Worm (Caenorhabditis elegans): ENCODE measurements around the gene Y14H12B.2.

The Y14H12B.2 gene

ce11 chrII:3894755-3895154, 38.8 kb downstream of the Y14H12B.2 start, which contains the start of gene F53C3.7:
F53C3.7 (plus strand) TSS chrII:3895055.
- TF ChIP-seq lin-1 (GFP tag; IDR thresholded peaks at IDR 0.05) = no peak
- TF ChIP-seq ceh-28 (tag; optimal IDR thresholded peaks at IDR 0.05) = no peak
- TF ChIP-seq tra-1 (GFP tag; IDR thresholded peaks at IDR 0.05) = no peak
- TF ChIP-seq lim-7 (GFP tag; IDR thresholded peaks at IDR 0.05) = no peak
- TF ChIP-seq fos-1 (tag; optimal IDR thresholded peaks at IDR 0.05) = no peak
- no peak for TF ChIP-seq nhr-25 (tag; optimal IDR thresholded peaks at IDR 0.05; ENCODE audit: borderline replicate concordance, insufficient read depth)
- TF ChIP-seq snpc-1.2 (GFP tag; IDR thresholded peaks at IDR 0.05) = no peak
- no peak for TF ChIP-seq nhr-48 (tag; optimal IDR thresholded peaks at IDR 0.05)
- no peak for TF ChIP-seq zip-2 (tag; optimal IDR thresholded peaks at IDR 0.05)
- TF ChIP-seq hmg-1.1 (GFP tag; IDR thresholded peaks at IDR 0.05) = no peak
- no peak for TF ChIP-seq tag-97 (GFP tag; IDR thresholded peaks at IDR 0.05)
- no peak for TF ChIP-seq pqm-1 (tag; optimal IDR thresholded peaks at IDR 0.05)
- no peak for TF ChIP-seq lin-39 (tag; optimal IDR thresholded peaks at IDR 0.05)
- TF ChIP-seq ceh-44 (GFP tag; IDR thresholded peaks at IDR 0.05) = no peak

ce11 chrII:3893911-3894310, 39.6 kb downstream of the Y14H12B.2 start:
- TF ChIP-seq lsy-2 (tag; optimal IDR thresholded peaks at IDR 0.05) = no peak
- TF ChIP-seq aha-1 (tag) = peak; percentile 93
- TF ChIP-seq ZK337.2 (GFP tag; IDR thresholded peaks at IDR 0.05) = no peak
- no peak for TF ChIP-seq egl-27 (tag; optimal IDR thresholded peaks at IDR 0.05)
- TF ChIP-seq F10B5.3 (tag; optimal IDR thresholded peaks at IDR 0.05) = no peak

ce11 chrII:3891124-3891523, 42.4 kb downstream of the Y14H12B.2 start, which contains the start of gene F53C3.8:
F53C3.8 (plus strand) TSS chrII:3891424.
- no peak for TF ChIP-seq hlh-11 (tag; optimal IDR thresholded peaks at IDR 0.05)
- TF ChIP-seq saeg-2 (GFP tag; IDR thresholded peaks at IDR 0.05) = no peak
- TF ChIP-seq zag-1 (tag; optimal IDR thresholded peaks at IDR 0.05) = no peak
- TF ChIP-seq Y75B8A.6 (GFP tag; IDR thresholded peaks at IDR 0.05) = no peak
- TF ChIP-seq F37D6.2 (tag; optimal IDR thresholded peaks at IDR 0.05) = no peak
- no peak for TF ChIP-seq attf-4 (tag; optimal IDR thresholded peaks at IDR 0.05)
- TF ChIP-seq php-3 (GFP tag; IDR thresholded peaks at IDR 0.05) = no peak
- no peak for TF ChIP-seq nhr-111 (GFP tag; optimal IDR thresholded peaks at IDR 0.05)
- TF ChIP-seq ztf-11 (tag; optimal IDR thresholded peaks at IDR 0.05) = no peak
- no peak for TF ChIP-seq Y105C5A.15 (GFP tag; IDR thresholded peaks at IDR 0.05)
- TF ChIP-seq F49E8.2 (tag; optimal IDR thresholded peaks at IDR 0.05; ENCODE audit: borderline replicate concordance) = no peak
- TF ChIP-seq nhr-6 (tag; optimal IDR thresholded peaks at IDR 0.05) = no peak
- no peak for TF ChIP-seq vab-7 (GFP tag; IDR thresholded peaks at IDR 0.05)
- TF ChIP-seq spr-1 (tag; optimal IDR thresholded peaks at IDR 0.05) = no peak
- TF ChIP-seq snpc-1.2 (GFP tag; IDR thresholded peaks at IDR 0.05) = no peak
- TF ChIP-seq lsy-2 (tag; optimal IDR thresholded peaks at IDR 0.05) = no peak
